Worm (Caenorhabditis elegans) whole organism, L3 larva: ENCODE data around the gene bigr-1.

Experiments used
- R02D3.7 ChIP-seq: fragments of 150-350 bp; optimal IDR thresholded peaks from 2 replicates; lab custom pipeline; 2014; ENCODE audit warnings: missing biosample characterization, missing genetic modification characterization
- aly-2 ChIP-seq: fragments of 150-350 bp; optimal IDR thresholded peaks from 2 replicates; lab custom pipeline; 2014; ENCODE audit warnings: missing biosample characterization, missing genetic modification characterization
- ama-1 ChIP-seq: fragments of 150-350 bp; optimal IDR thresholded peaks from 2 replicates; lab custom pipeline; 2018
- ceh-16 ChIP-seq: sonication (generic microtip); optimal IDR thresholded peaks from 2 replicates; lab custom pipeline; 2017; ENCODE audit warnings: missing biosample characterization, missing genetic modification characterization
- ceh-82 ChIP-seq: fragments of 150-350 bp; optimal IDR thresholded peaks from 2 replicates; lab custom pipeline; 2014; ENCODE audit warnings: missing biosample characterization, missing genetic modification characterization
- egl-5 ChIP-seq: fragments of 150-350 bp; optimal IDR thresholded peaks from 2 replicates; lab custom pipeline; 2017; ENCODE audit warnings: missing biosample characterization, missing genetic modification reagents, missing genetic modification characterization, inconsistent platforms
- elt-1 ChIP-seq: fragments of 150-350 bp; optimal IDR thresholded peaks from 2 replicates; lab custom pipeline; 2014; ENCODE audit warnings: missing biosample characterization, missing genetic modification characterization
- elt-2 ChIP-seq: sonication (generic microtip); optimal IDR thresholded peaks from 2 replicates; lab custom pipeline; 2016; ENCODE audit warnings: missing genetic modification reagents, mild to moderate bottlenecking, missing genetic modification characterization, missing compliant biosample characterization
- eor-1 ChIP-seq, 2 experiments: fragments of 150-350 bp; optimal IDR thresholded peaks; 2 replicates each; lab custom pipeline; 2014 to 2018; ENCODE audit warnings: missing biosample characterization in 2 of 2, missing genetic modification characterization in 2 of 2
- hmg-11 ChIP-seq: sonication (generic microtip); optimal IDR thresholded peaks from 2 replicates; lab custom pipeline; 2016; ENCODE audit warnings: missing genetic modification characterization, missing compliant biosample characterization
- jun-1 ChIP-seq: fragments of 150-350 bp; optimal IDR thresholded peaks from 2 replicates; lab custom pipeline; 2014; ENCODE audit warnings: missing biosample characterization, missing genetic modification reagents, missing genetic modification characterization
- lin-15B ChIP-seq: fragments of 150-350 bp; optimal IDR thresholded peaks from 2 replicates; lab custom pipeline; 2014; ENCODE audit warnings: missing biosample characterization, missing genetic modification characterization
- lsy-12 ChIP-seq: sonication (generic microtip); optimal IDR thresholded peaks from 2 replicates; lab custom pipeline; 2016; ENCODE audit warnings: mild to moderate bottlenecking, missing genetic modification characterization, missing compliant biosample characterization
- mdl-1 ChIP-seq: fragments of 150-350 bp; optimal IDR thresholded peaks from 2 replicates; lab custom pipeline; 2014; ENCODE audit warnings: missing biosample characterization, missing genetic modification characterization
- mml-1 ChIP-seq: fragments of 150-350 bp; sonication (generic microtip); optimal IDR thresholded peaks from 3 replicates; lab custom pipeline; 2014; ENCODE audit warnings: missing biosample characterization, missing genetic modification characterization
- nfya-1 ChIP-seq: sonication (generic microtip); optimal IDR thresholded peaks from 2 replicates; lab custom pipeline; 2017; ENCODE audit warnings: missing genetic modification characterization, mild to moderate bottlenecking, missing compliant biosample characterization, antibody characterized with exemption, moderate library complexity; ENCODE audit not compliant: insufficient read depth
- nhr-11 ChIP-seq: fragments of 150-350 bp; optimal IDR thresholded peaks from 2 replicates; lab custom pipeline; 2014; ENCODE audit warnings: missing biosample characterization, missing genetic modification characterization
- nhr-23 ChIP-seq: fragments of 150-350 bp; optimal IDR thresholded peaks from 2 replicates; lab custom pipeline; 2014; ENCODE audit warnings: missing biosample characterization, missing genetic modification reagents, missing genetic modification characterization
- nhr-237 ChIP-seq: fragments of 150-350 bp; optimal IDR thresholded peaks from 2 replicates; lab custom pipeline; 2014; ENCODE audit warnings: missing biosample characterization, missing genetic modification characterization
- nhr-25 ChIP-seq: sonication (generic microtip); optimal IDR thresholded peaks from 2 replicates; lab custom pipeline; 2017; ENCODE audit warnings: missing biosample characterization, missing genetic modification characterization
- nhr-43 ChIP-seq: sonication (generic microtip); optimal IDR thresholded peaks from 2 replicates; lab custom pipeline; 2016; ENCODE audit warnings: mild to moderate bottlenecking, missing genetic modification characterization, missing compliant biosample characterization; ENCODE audit not compliant: poor library complexity, severe bottlenecking
- nhr-67 ChIP-seq: fragments of 150-350 bp; optimal IDR thresholded peaks from 2 replicates; lab custom pipeline; 2014; ENCODE audit warnings: missing biosample characterization, missing genetic modification characterization
- nhr-76 ChIP-seq: fragments of 150-350 bp; sonication (generic microtip); optimal IDR thresholded peaks from 5 replicates; lab custom pipeline; 2014; ENCODE audit warnings: missing biosample characterization, missing genetic modification characterization
- pqm-1 ChIP-seq: fragments of 150-350 bp; optimal IDR thresholded peaks from 2 replicates; lab custom pipeline; 2017; ENCODE audit warnings: missing biosample characterization, missing genetic modification characterization, inconsistent platforms
- snpc-4 ChIP-seq: fragments of 150-350 bp; optimal IDR thresholded peaks from 2 replicates; lab custom pipeline; 2014; ENCODE audit warnings: missing biosample characterization, missing genetic modification characterization
- tbx-2 ChIP-seq: sonication (generic microtip); optimal IDR thresholded peaks from 2 replicates; lab custom pipeline; 2016; ENCODE audit warnings: mild to moderate bottlenecking, missing genetic modification characterization, missing compliant biosample characterization
- unc-39 ChIP-seq: sonication (generic microtip); optimal IDR thresholded peaks from 4 replicates; lab custom pipeline; 2017; ENCODE audit warnings: missing biosample characterization, missing genetic modification characterization
- unc-62 ChIP-seq: fragments of 150-350 bp; sonication (generic microtip); optimal IDR thresholded peaks from 4 replicates; lab custom pipeline; 2014; ENCODE audit warnings: missing biosample characterization, missing genetic modification reagents, missing genetic modification characterization
- ztf-4 ChIP-seq: fragments of 150-350 bp; optimal IDR thresholded peaks from 2 replicates; lab custom pipeline; 2014; ENCODE audit warnings: missing biosample characterization, missing genetic modification characterization

Gene bigr-1

DNA sequence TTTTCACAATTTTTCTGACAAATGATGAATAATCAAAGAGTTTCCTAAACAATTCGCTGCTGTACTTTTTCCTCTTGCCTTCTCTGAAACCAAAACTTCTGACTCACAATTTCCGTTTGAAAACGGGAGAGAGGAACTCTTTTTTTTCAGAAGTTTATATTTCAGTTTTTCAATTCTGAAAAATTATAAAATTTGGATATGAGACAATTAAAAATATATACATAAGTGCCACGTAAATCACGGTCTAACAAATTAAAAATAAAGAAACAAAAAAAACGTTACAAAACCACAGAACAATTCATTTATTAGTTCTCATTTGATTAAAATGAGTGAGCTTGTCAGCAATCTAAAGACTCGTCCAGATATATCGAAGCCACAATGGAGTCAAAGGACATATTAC, 4.3 kb downstream of the bigr-1 start, which contains the start of gene sfxn-1.2:
Gene sfxn-1.2, plus strand, starts transcription at position 301 of the 400 bp plus-strand sequence.
- TF ChIP-seq nhr-25 (tag; lab: Kevin White, UChicago): no peak
- TF ChIP-seq nhr-23 (tag; lab: Kevin White, UChicago): no peak
- TF ChIP-seq aly-2 (tag; lab: Kevin White, UChicago): no peak
- TF ChIP-seq nhr-11 (tag; lab: Kevin White, UChicago): no peak
- no peak for TF ChIP-seq egl-5 (tag; lab: Kevin White, UChicago)
- TF ChIP-seq nfya-1 (tag; lab: Kevin White, UChicago): no peak
- no peak for TF ChIP-seq snpc-4 (tag; lab: Kevin White, UChicago)
- no peak for TF ChIP-seq ama-1 (lab: Kevin White, UChicago)
- no peak for TF ChIP-seq hmg-11 (tag; lab: Kevin White, UChicago)
- TF ChIP-seq eor-1 (tag; optimal IDR thresholded peaks at IDR 0.05; lab: Kevin White, UChicago): no peak
- no peak for TF ChIP-seq R02D3.7
- no peak for TF ChIP-seq nhr-43 (tag; lab: Kevin White, UChicago)
- TF ChIP-seq nhr-76 (tag; lab: Kevin White, UChicago): no peak
- TF ChIP-seq nhr-237: no peak
- TF ChIP-seq unc-62 (GFP tag; lab: Kevin White, UChicago): no peak
- TF ChIP-seq jun-1 (tag; lab: Kevin White, UChicago): no peak

DNA sequence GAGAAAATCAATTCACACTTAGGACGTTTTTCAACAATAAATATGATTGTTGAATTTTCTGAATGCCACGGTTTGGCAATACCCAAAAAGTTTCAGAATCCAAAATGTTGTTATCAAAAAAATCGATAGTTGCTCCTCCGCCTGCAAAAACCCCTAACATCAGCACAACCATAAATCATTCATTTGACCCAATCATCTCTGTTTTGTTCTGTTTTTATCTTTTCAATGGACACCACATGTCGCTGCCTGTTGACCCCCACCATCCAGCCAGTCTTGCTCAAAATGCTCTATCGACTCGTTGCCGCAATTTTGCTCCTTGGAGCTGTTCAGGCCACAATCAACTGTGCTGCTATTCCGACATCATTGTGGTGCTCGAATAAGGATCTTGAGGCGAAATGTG, 6.6 kb downstream of the bigr-1 start, which contains the start of gene F37H8.5:
Gene F37H8.5, plus strand, starts transcription at position 181 of the 400 bp plus-strand sequence.
- TF ChIP-seq lsy-12 (tag; lab: Kevin White, UChicago) (no peak), R02D3.7 (no peak), elt-2 (tag; lab: Kevin White, UChicago) (no peak), nhr-67 (tag; lab: Kevin White, UChicago) (no peak), tbx-2 (tag; lab: Kevin White, UChicago) (no peak), unc-62 (GFP tag; lab: Kevin White, UChicago) (no peak), nhr-23 (tag; lab: Kevin White, UChicago) (no peak), pqm-1 (tag; lab: Kevin White, UChicago) (no peak), jun-1 (tag; lab: Kevin White, UChicago) (no peak), ztf-4 (tag; lab: Kevin White, UChicago) (no peak), aly-2 (tag; lab: Kevin White, UChicago) (no peak), nhr-11 (tag; lab: Kevin White, UChicago) (no peak)

DNA sequence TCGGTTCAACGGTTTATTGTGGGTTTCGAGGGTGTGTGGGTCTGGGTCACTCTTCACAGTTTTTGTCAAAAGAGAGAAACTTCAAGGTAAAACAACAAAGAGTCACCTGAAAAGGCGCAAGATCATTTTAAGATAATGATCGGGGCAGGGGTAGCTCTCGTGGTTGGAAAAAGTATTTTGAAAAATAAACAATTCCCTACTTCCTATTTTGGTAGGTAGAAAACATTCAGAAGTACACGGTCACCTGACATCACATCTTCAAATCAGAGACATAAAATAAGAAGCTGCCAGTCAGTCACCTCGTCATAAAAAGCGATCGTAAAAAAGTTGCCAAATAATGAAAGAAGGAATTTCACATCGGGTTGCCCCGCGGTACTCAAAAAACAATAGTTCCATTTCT, 11.0 kb downstream of the bigr-1 start:
- no peak for TF ChIP-seq nhr-23 (tag; lab: Kevin White, UChicago)
- TF ChIP-seq mml-1: no peak
- TF ChIP-seq elt-1 (tag; lab: Kevin White, UChicago): peak; percentile 38

DNA sequence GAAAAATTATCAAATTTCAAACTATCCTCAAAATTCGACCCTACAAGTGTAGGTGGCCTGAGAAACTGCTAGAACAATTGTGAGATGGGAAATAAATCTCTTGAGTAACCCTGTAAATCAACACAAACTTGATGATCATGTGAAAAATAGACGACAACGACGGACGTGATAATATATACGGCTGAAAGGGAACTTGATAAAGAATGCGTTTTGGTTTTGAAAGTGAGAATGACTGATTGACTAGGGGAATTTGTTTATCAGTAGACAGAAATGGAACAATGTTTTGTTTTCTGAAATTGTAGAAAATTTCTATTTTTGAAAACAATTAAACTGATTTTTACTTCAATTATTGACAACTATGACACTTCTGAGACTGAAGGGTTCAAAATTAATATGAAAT, 12.1 kb downstream of the bigr-1 start:
- TF ChIP-seq ztf-4 (tag; lab: Kevin White, UChicago) (no peak), nhr-25 (tag; lab: Kevin White, UChicago) (peak; percentile 21), hmg-11 (tag; lab: Kevin White, UChicago) (no peak), nhr-237 (no peak)

DNA sequence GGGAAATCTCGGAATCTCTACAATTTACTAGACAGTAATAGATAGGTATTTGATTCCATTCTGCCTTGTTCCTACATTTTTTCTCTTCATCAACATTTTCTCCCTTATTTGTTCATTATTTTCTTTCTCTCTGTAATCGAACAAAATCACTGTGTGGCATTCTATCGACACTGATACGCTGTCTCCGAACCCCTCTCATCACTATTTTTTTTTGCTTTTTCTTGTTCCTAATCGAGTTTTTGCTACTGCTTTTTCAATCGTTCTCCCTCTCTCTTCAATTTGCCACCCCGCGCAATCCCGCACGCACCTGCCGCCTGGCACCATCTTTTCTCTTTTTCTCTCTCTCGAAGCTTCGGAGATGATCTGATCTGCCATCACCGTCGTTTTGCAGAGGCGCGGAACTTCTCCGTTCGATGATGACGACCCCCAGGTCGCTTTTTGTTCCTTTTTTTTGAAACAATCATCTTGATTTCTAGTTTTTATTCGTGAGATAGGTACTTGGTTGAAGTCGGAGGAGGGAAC, 18.8 kb downstream of the bigr-1 start:
- TF ChIP-seq nhr-25 (tag; lab: Kevin White, UChicago): peak; percentile 36
- TF ChIP-seq nhr-67 (tag; lab: Kevin White, UChicago): no peak
- TF ChIP-seq lin-15B (tag; lab: Kevin White, UChicago): no peak
- TF ChIP-seq nhr-23 (tag; lab: Kevin White, UChicago): peak; percentile 27
- no peak for TF ChIP-seq tbx-2 (tag; lab: Kevin White, UChicago)
- TF ChIP-seq elt-1 (tag; lab: Kevin White, UChicago): peak; percentile 30
- TF ChIP-seq, all 47 proteins: peak for 3

DNA sequence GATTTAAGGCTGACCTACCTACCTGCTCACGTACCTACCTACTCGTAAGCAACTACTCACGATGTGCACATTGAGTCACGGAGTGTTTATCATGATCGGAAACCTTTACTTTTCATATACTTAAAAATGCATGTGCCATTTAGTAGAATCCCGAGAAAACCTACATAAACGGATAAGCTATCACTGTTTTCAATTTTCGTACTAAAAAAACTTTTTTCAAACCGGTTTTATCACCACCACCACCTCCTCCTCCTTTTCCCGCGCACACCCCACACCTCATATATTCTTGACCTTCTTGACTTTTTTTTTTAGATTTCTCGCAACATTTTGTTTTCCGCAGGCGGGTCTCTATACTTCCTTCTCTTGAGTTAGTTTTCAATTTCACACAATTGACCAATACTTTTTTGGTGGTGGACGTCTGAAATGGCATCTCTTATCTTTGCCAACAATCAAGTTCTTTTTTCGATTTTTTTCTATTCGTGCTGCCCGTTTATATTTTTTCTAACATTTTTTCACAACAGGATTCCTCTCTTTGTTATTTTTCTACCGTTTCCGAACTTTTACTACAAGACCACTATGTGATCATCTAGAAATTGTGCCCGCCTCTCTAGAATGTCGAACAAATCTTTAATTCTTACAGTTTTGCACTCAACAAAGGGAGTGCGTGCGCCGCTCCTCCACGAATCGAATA, 21.3 kb downstream of the bigr-1 start, which contains the start of gene srap-1:
Gene srap-1, plus strand, starts transcription at position 641 of the 691 bp plus-strand sequence.
- TF ChIP-seq mdl-1 (no peak), ceh-82 (tag; lab: Kevin White, UChicago) (no peak), unc-39 (tag; lab: Kevin White, UChicago) (no peak), ceh-16 (tag; lab: Kevin White, UChicago) (no peak), nhr-237 (no peak), lin-15B (tag; lab: Kevin White, UChicago) (no peak), elt-1 (tag; lab: Kevin White, UChicago) (peak; percentile 46), nhr-25 (tag; lab: Kevin White, UChicago) (peak; percentile 6), nhr-76 (tag; lab: Kevin White, UChicago) (no peak), elt-2 (tag; lab: Kevin White, UChicago) (no peak)
